Worm (Caenorhabditis elegans) whole organism, L2 larva: ENCODE measurements around the gene B0024.15.

Experiments used
- C34F6.9 ChIP-seq: fragments of 150-350 bp; optimal IDR thresholded peaks from 2 replicates; lab custom pipeline; 2014; ENCODE audit warnings: missing biosample characterization, missing genetic modification characterization
- F13H6.1 ChIP-seq: sonication (generic microtip); optimal IDR thresholded peaks from 2 replicates; lab custom pipeline; 2016; ENCODE audit warnings: missing genetic modification characterization, missing compliant biosample characterization
- R02D3.7 ChIP-seq: fragments of 150-350 bp; optimal IDR thresholded peaks from 2 replicates; lab custom pipeline; 2014; ENCODE audit warnings: missing biosample characterization, missing genetic modification characterization
- Y55F3AM.14 ChIP-seq: fragments of 200-800 bp; sonication (Bioruptor generic); optimal IDR thresholded peaks from 2 replicates; lab custom pipeline; 2018; ENCODE audit warnings: mild to moderate bottlenecking, missing genetic modification characterization, missing compliant biosample characterization
- ZK546.5 ChIP-seq: sonication (generic microtip); optimal IDR thresholded peaks from 2 replicates; lab custom pipeline; 2017; ENCODE audit warnings: missing biosample characterization, missing genetic modification characterization
- alr-1 ChIP-seq: fragments of 150-350 bp; optimal IDR thresholded peaks from 2 replicates; lab custom pipeline; 2014; ENCODE audit warnings: missing biosample characterization, missing genetic modification characterization
- aly-2 ChIP-seq: fragments of 150-350 bp; optimal IDR thresholded peaks from 2 replicates; lab custom pipeline; 2014; ENCODE audit warnings: missing biosample characterization, missing genetic modification characterization
- ama-1 ChIP-seq: fragments of 150-350 bp; optimal IDR thresholded peaks from 2 replicates; lab custom pipeline; 2018; ENCODE audit warnings: inconsistent platforms
- blmp-1 ChIP-seq: sonication (generic microtip); optimal IDR thresholded peaks from 2 replicates; lab custom pipeline; 2017; ENCODE audit warnings: missing genetic modification characterization, mild to moderate bottlenecking, missing compliant biosample characterization, antibody characterized with exemption, moderate library complexity; ENCODE audit not compliant: insufficient read depth
- ceh-16 ChIP-seq: fragments of 150-350 bp; optimal IDR thresholded peaks from 2 replicates; lab custom pipeline; 2014; ENCODE audit warnings: missing biosample characterization, missing genetic modification characterization
- ceh-82 ChIP-seq: fragments of 150-350 bp; optimal IDR thresholded peaks from 2 replicates; lab custom pipeline; 2014; ENCODE audit warnings: missing biosample characterization, missing genetic modification characterization
- crh-2 ChIP-seq: sonication (generic microtip); optimal IDR thresholded peaks from 2 replicates; lab custom pipeline; 2017; ENCODE audit warnings: missing biosample characterization, missing genetic modification characterization
- dmd-4 ChIP-seq: sonication (generic microtip); optimal IDR thresholded peaks from 2 replicates; lab custom pipeline; 2017; ENCODE audit warnings: missing biosample characterization, missing genetic modification characterization
- egl-27 ChIP-seq: sonication (generic microtip); optimal IDR thresholded peaks from 3 replicates; lab custom pipeline; 2017; ENCODE audit warnings: missing biosample characterization, missing genetic modification reagents, missing genetic modification characterization
- elt-1 ChIP-seq: fragments of 150-350 bp; optimal IDR thresholded peaks from 2 replicates; lab custom pipeline; 2014; ENCODE audit warnings: missing biosample characterization, missing genetic modification characterization
- elt-3 ChIP-seq: sonication (generic microtip); optimal IDR thresholded peaks from 2 replicates; lab custom pipeline; 2017; ENCODE audit warnings: missing biosample characterization, missing genetic modification characterization
- fos-1 ChIP-seq: fragments of 150-350 bp; optimal IDR thresholded peaks from 2 replicates; lab custom pipeline; 2014; ENCODE audit warnings: missing biosample characterization, missing genetic modification characterization
- gmeb-1 ChIP-seq: fragments of 150-350 bp; optimal IDR thresholded peaks from 2 replicates; lab custom pipeline; 2014; ENCODE audit warnings: missing biosample characterization, missing genetic modification characterization
- lin-11 ChIP-seq: fragments of 150-350 bp; sonication (generic microtip); optimal IDR thresholded peaks from 2 replicates; lab custom pipeline; 2014; ENCODE audit warnings: missing biosample characterization, missing genetic modification characterization, inconsistent platforms, mixed read lengths
- lin-13 ChIP-seq: fragments of 150-350 bp; optimal IDR thresholded peaks from 2 replicates; lab custom pipeline; 2014; ENCODE audit warnings: missing biosample characterization, missing genetic modification reagents, missing genetic modification characterization
- lin-39 ChIP-seq: fragments of 150-350 bp; optimal IDR thresholded peaks from 2 replicates; lab custom pipeline; 2014; ENCODE audit warnings: missing biosample characterization, missing genetic modification reagents, missing genetic modification characterization
- lsy-2 ChIP-seq, 2 experiments: fragments of 150-350 bp in 1 of 2; sonication (generic microtip) in 1 of 2; optimal IDR thresholded peaks; 2 replicates each; lab custom pipeline; 2014 to 2017; ENCODE audit warnings: missing biosample characterization in 2 of 2, missing genetic modification characterization in 2 of 2
- mab-5 ChIP-seq: fragments of 150-350 bp; optimal IDR thresholded peaks from 2 replicates; lab custom pipeline; 2014; ENCODE audit warnings: missing biosample characterization, missing genetic modification characterization
- mbf-1 ChIP-seq: sonication (generic microtip); optimal IDR thresholded peaks from 2 replicates; lab custom pipeline; 2017; ENCODE audit warnings: missing biosample characterization, missing genetic modification characterization
- mdl-1 ChIP-seq, 2 experiments: fragments of 150-350 bp in 1 of 2; sonication (generic microtip) in 1 of 2; optimal IDR thresholded peaks; 2 replicates each; lab custom pipeline; 2017; ENCODE audit warnings: missing biosample characterization in 2 of 2, missing genetic modification characterization in 2 of 2
- nhr-10 ChIP-seq: sonication (generic microtip); optimal IDR thresholded peaks from 2 replicates; lab custom pipeline; 2017; ENCODE audit warnings: missing biosample characterization, missing genetic modification characterization
- nhr-11 ChIP-seq: fragments of 150-350 bp; optimal IDR thresholded peaks from 2 replicates; lab custom pipeline; 2014; ENCODE audit warnings: missing biosample characterization, missing genetic modification characterization
- nhr-12 ChIP-seq: fragments of 150-350 bp; optimal IDR thresholded peaks from 2 replicates; lab custom pipeline; 2014; ENCODE audit warnings: missing biosample characterization, missing genetic modification characterization
- nhr-129 ChIP-seq: fragments of 150-350 bp; optimal IDR thresholded peaks from 2 replicates; lab custom pipeline; 2014; ENCODE audit warnings: missing biosample characterization, missing genetic modification characterization
- nhr-21 ChIP-seq: fragments of 150-350 bp; optimal IDR thresholded peaks from 2 replicates; lab custom pipeline; 2014; ENCODE audit warnings: missing biosample characterization, missing genetic modification characterization
- nhr-23 ChIP-seq: fragments of 150-350 bp; optimal IDR thresholded peaks from 2 replicates; lab custom pipeline; 2014; ENCODE audit warnings: missing biosample characterization, missing genetic modification reagents, missing genetic modification characterization
- nhr-237 ChIP-seq: fragments of 150-350 bp; optimal IDR thresholded peaks from 2 replicates; lab custom pipeline; 2014; ENCODE audit warnings: missing biosample characterization, missing genetic modification characterization
- nhr-25 ChIP-seq: fragments of 150-350 bp; sonication (generic microtip); optimal IDR thresholded peaks from 3 replicates; lab custom pipeline; 2014; ENCODE audit warnings: missing biosample characterization, missing genetic modification characterization
- nhr-6 ChIP-seq: fragments of 150-350 bp; optimal IDR thresholded peaks from 2 replicates; lab custom pipeline; 2014; ENCODE audit warnings: missing biosample characterization, missing genetic modification characterization
- nhr-77 ChIP-seq: fragments of 150-350 bp; optimal IDR thresholded peaks from 2 replicates; lab custom pipeline; 2014; ENCODE audit warnings: missing biosample characterization, missing genetic modification characterization
- peb-1 ChIP-seq: fragments of 150-350 bp; optimal IDR thresholded peaks from 2 replicates; lab custom pipeline; 2014; ENCODE audit warnings: missing biosample characterization, missing genetic modification characterization
- sem-4 ChIP-seq: fragments of 150-350 bp; optimal IDR thresholded peaks from 2 replicates; lab custom pipeline; 2014; ENCODE audit warnings: missing biosample characterization, missing genetic modification reagents, missing genetic modification characterization
- skn-1 ChIP-seq: sonication (generic microtip); optimal IDR thresholded peaks from 2 replicates; lab custom pipeline; 2017; ENCODE audit warnings: missing biosample characterization, missing genetic modification characterization
- sma-3 ChIP-seq: sonication (generic microtip); optimal IDR thresholded peaks from 2 replicates; lab custom pipeline; 2016; ENCODE audit warnings: missing genetic modification reagents, missing genetic modification characterization, missing compliant biosample characterization
- sma-9 ChIP-seq, 2 experiments: fragments of 150-350 bp in 1 of 2; sonication (generic microtip) in 1 of 2; optimal IDR thresholded peaks; 2 replicates each; lab custom pipeline; 2014 to 2016; ENCODE audit warnings: missing genetic modification characterization in 2 of 2, mild to moderate bottlenecking in 1 of 2, missing biosample characterization in 1 of 2, missing compliant biosample characterization in 1 of 2, missing genetic modification reagents in 1 of 2, moderate library complexity in 1 of 2
- snpc-4 ChIP-seq: fragments of 150-350 bp; optimal IDR thresholded peaks from 2 replicates; lab custom pipeline; 2014; ENCODE audit warnings: missing biosample characterization, missing genetic modification characterization
- unc-39 ChIP-seq: fragments of 150-350 bp; optimal IDR thresholded peaks from 2 replicates; lab custom pipeline; 2014; ENCODE audit warnings: missing biosample characterization, missing genetic modification characterization
- unc-55 ChIP-seq: fragments of 150-350 bp; sonication (generic microtip); optimal IDR thresholded peaks from 3 replicates; lab custom pipeline; 2014; ENCODE audit warnings: missing biosample characterization, missing genetic modification reagents, missing genetic modification characterization
- unc-62 ChIP-seq: fragments of 150-350 bp; optimal IDR thresholded peaks from 2 replicates; lab custom pipeline; 2014; ENCODE audit warnings: missing biosample characterization, missing genetic modification reagents, missing genetic modification characterization
- zag-1 ChIP-seq: fragments of 150-350 bp; optimal IDR thresholded peaks from 2 replicates; lab custom pipeline; 2014; ENCODE audit warnings: missing biosample characterization, missing genetic modification characterization
- ztf-1 ChIP-seq: fragments of 200-800 bp; sonication (Bioruptor generic); conservative IDR thresholded peaks from 2 replicates; pipeline ENCODE4 v1.3.6; 2022; ENCODE audit warnings: missing genetic modification characterization, missing compliant biosample characterization
- ztf-11 ChIP-seq: sonication (generic microtip); optimal IDR thresholded peaks from 2 replicates; lab custom pipeline; 2017; ENCODE audit warnings: missing biosample characterization, missing genetic modification characterization
- ztf-4 ChIP-seq: fragments of 150-350 bp; optimal IDR thresholded peaks from 2 replicates; lab custom pipeline; 2014; ENCODE audit warnings: missing biosample characterization, missing genetic modification characterization

Gene B0024.15

DNA sequence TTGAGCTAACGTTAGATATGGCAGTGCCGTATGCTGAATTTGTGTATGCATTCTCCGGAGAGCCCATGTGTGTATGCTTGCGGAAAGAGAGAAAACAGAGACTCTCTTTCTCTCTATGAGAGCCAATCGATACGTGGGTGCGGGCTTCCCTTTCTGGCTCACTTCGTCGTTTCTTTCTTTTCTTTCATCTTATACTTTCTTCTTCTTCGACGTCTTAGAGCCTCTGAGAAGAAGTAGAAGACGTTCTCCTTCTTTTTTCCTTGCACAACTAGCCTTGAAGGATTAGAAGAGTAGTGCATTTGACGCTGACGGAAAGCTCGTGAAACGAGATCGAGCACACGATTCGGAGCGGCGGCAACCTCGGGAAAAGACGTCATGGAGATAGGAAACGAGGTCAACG lies 16.0 kb upstream of the B0024.15 start:
- TF ChIP-seq elt-3 (tag; lab: Kevin White, UChicago), result no peak
- no peak for TF ChIP-seq unc-62 (GFP tag; lab: Kevin White, UChicago)
- TF ChIP-seq mab-5 (tag; lab: Kevin White, UChicago), result peak; percentile 14
- no peak for TF ChIP-seq ceh-16 (tag; lab: Kevin White, UChicago)
- peak; percentile 46 for TF ChIP-seq crh-2 (tag; lab: Kevin White, UChicago)
- TF ChIP-seq nhr-129, result peak; percentile 73
- TF ChIP-seq zag-1 (tag; lab: Kevin White, UChicago), result peak; percentile 73
- peak; percentile 62 for TF ChIP-seq nhr-6 (tag; lab: Kevin White, UChicago)
- peak; percentile 60 for TF ChIP-seq sma-9 (GFP tag; optimal IDR thresholded peaks at IDR 0.05; lab: Kevin White, UChicago)
- TF ChIP-seq sma-9 (tag; optimal IDR thresholded peaks at IDR 0.05; lab: Kevin White, UChicago), result no peak
- TF ChIP-seq unc-55 (GFP tag; lab: Kevin White, UChicago), result peak; percentile 87
- TF ChIP-seq alr-1 (tag; lab: Kevin White, UChicago), result peak; percentile 25
- no peak for TF ChIP-seq skn-1 (tag; lab: Kevin White, UChicago)
- TF ChIP-seq nhr-237 (tag; lab: Kevin White, UChicago), result no peak
- TF ChIP-seq elt-1 (tag; lab: Kevin White, UChicago), result no peak
- TF ChIP-seq ztf-4 (tag; lab: Kevin White, UChicago), result peak; percentile 37
- TF ChIP-seq lin-39 (tag; lab: Kevin White, UChicago), result no peak
- no peak for TF ChIP-seq peb-1 (tag; lab: Kevin White, UChicago)
- no peak for TF ChIP-seq ztf-11 (tag; lab: Kevin White, UChicago)
- TF ChIP-seq C34F6.9, result peak; percentile 78
- no peak for TF ChIP-seq aly-2
- TF ChIP-seq mbf-1 (tag; lab: Kevin White, UChicago), result no peak
- TF ChIP-seq ztf-1 (GFP tag; lab: Robert Waterston, UW), result no peak
- TF ChIP-seq dmd-4 (tag; lab: Kevin White, UChicago), result no peak
- no peak for TF ChIP-seq ceh-82 (tag; lab: Kevin White, UChicago)
- no peak for TF ChIP-seq nhr-23 (tag; lab: Kevin White, UChicago)
- no peak for TF ChIP-seq R02D3.7 (tag; lab: Kevin White, UChicago)
- peak; percentile 22 for TF ChIP-seq lin-11 (tag; lab: Kevin White, UChicago)
- no peak for TF ChIP-seq nhr-21 (tag; lab: Kevin White, UChicago)
- peak in 1 of 2 experiments; percentile 67 for TF ChIP-seq lsy-2 (tag; optimal IDR thresholded peaks at IDR 0.05; lab: Kevin White, UChicago)
- TF ChIP-seq blmp-1 (tag; lab: Kevin White, UChicago), result no peak
- TF ChIP-seq nhr-77 (tag; lab: Kevin White, UChicago), result no peak
- no peak for TF ChIP-seq nhr-10
- TF ChIP-seq unc-39, result no peak
- peak; percentile 15 for TF ChIP-seq snpc-4
- TF ChIP-seq ama-1 (lab: Kevin White, UChicago), result no peak
- TF ChIP-seq Y55F3AM.14 (GFP tag; lab: Kevin White, UChicago), result peak; percentile 25
- peak; percentile 40 for TF ChIP-seq lin-13 (GFP tag; lab: Kevin White, UChicago)
- TF ChIP-seq sma-3, result no peak
- TF ChIP-seq ZK546.5, result no peak
- no peak for TF ChIP-seq fos-1 (tag; lab: Kevin White, UChicago)
- TF ChIP-seq nhr-25, result no peak
- TF ChIP-seq nhr-12 (tag; lab: Kevin White, UChicago), result no peak
- TF ChIP-seq F13H6.1 (tag; lab: Kevin White, UChicago), result peak; percentile 62
- TF ChIP-seq egl-27, result peak; percentile 36
- TF ChIP-seq sem-4 (tag; lab: Kevin White, UChicago), result no peak
- no peak for TF ChIP-seq nhr-11
- peak in 1 of 2 experiments; percentile 74 for TF ChIP-seq mdl-1 (tag; optimal IDR thresholded peaks at IDR 0.05; lab: Kevin White, UChicago)
- TF ChIP-seq gmeb-1 (tag; lab: Kevin White, UChicago), result no peak
